Worm (Caenorhabditis elegans) whole organism, L1 larva: ENCODE measurements around the gene nhr-43.

ENCODE experiments used
- C34B4.2 ChIP-seq: sonication (generic microtip); optimal IDR thresholded peaks from 2 replicates; lab custom pipeline; 2017; ENCODE audit warnings: mild to moderate bottlenecking, missing genetic modification characterization, missing compliant biosample characterization
- blmp-1 ChIP-seq: fragments of 150-350 bp; optimal IDR thresholded peaks from 2 replicates; lab custom pipeline; 2014; ENCODE audit warnings: missing biosample characterization, missing genetic modification characterization
- ceh-63 ChIP-seq: fragments of 200-800 bp; sonication (Bioruptor generic); optimal IDR thresholded peaks from 2 replicates; lab custom pipeline; 2018; ENCODE audit warnings: mild to moderate bottlenecking, missing genetic modification characterization, missing compliant biosample characterization
- ceh-82 ChIP-seq, 3 experiments: fragments of 150-350 bp in 1 of 3; sonication (generic microtip) in 2 of 3; optimal IDR thresholded peaks; 2 replicates each; lab custom pipeline; 2014 to 2017; ENCODE audit warnings: missing biosample characterization in 3 of 3, missing genetic modification characterization in 3 of 3
- ces-1 ChIP-seq: fragments of 150-350 bp; optimal IDR thresholded peaks from 2 replicates; lab custom pipeline; 2014; ENCODE audit warnings: missing biosample characterization, missing genetic modification reagents, missing genetic modification characterization
- efl-1 ChIP-seq, 4 experiments: fragments of 150-350 bp; optimal IDR thresholded peaks in 3 of 4; peaks in 1 of 4; 1 replicate in 1 of 4; 2 replicates in 3 of 4; lab custom pipeline; 2014; ENCODE audit warnings: missing biosample characterization in 2 of 4, missing genetic modification characterization in 2 of 4, missing genetic modification reagents in 2 of 4
- egl-13 ChIP-seq: sonication (generic microtip); optimal IDR thresholded peaks from 2 replicates; lab custom pipeline; 2016; ENCODE audit warnings: missing genotype, missing genetic modification reagents, missing genetic modification characterization, missing compliant biosample characterization
- egl-27 ChIP-seq, 2 experiments: fragments of 150-350 bp in 1 of 2; sonication (generic microtip); optimal IDR thresholded peaks; 3 replicates each; lab custom pipeline; 2017 to 2018; ENCODE audit warnings: missing biosample characterization in 2 of 2, missing genetic modification characterization in 2 of 2, missing genetic modification reagents in 2 of 2
- elt-3 ChIP-seq, 6 experiments: fragments of 150-350 bp in 1 of 6; sonication (generic microtip); optimal IDR thresholded peaks; 2 replicates each; lab custom pipeline; 2017 to 2018; ENCODE audit warnings: missing biosample characterization in 6 of 6, missing genetic modification characterization in 6 of 6, inconsistent platforms in 1 of 6
- ets-5 ChIP-seq: fragments of 200-800 bp; sonication (Bioruptor generic); IDR thresholded peaks from 2 replicates; pipeline ENCODE4 v1.3.6; 2022; ENCODE audit warnings: missing genetic modification characterization, missing compliant biosample characterization
- fkh-8 ChIP-seq: sonication (generic microtip); optimal IDR thresholded peaks from 2 replicates; lab custom pipeline; 2016; ENCODE audit warnings: mild to moderate bottlenecking, missing genetic modification characterization, missing compliant biosample characterization
- fos-1 ChIP-seq: fragments of 150-350 bp; optimal IDR thresholded peaks from 2 replicates; lab custom pipeline; 2014; ENCODE audit warnings: missing biosample characterization, missing genetic modification characterization
- hlh-17 ChIP-seq: fragments of 200-800 bp; sonication (Bioruptor generic); optimal IDR thresholded peaks from 2 replicates; lab custom pipeline; 2018; ENCODE audit warnings: missing genetic modification characterization, mild to moderate bottlenecking, missing compliant biosample characterization, moderate library complexity, borderline replicate concordance
- hlh-4 ChIP-seq: sonication (generic microtip); optimal IDR thresholded peaks from 2 replicates; lab custom pipeline; 2016; ENCODE audit warnings: mild to moderate bottlenecking, missing genetic modification characterization, missing compliant biosample characterization
- hpl-2 ChIP-seq: fragments of 150-350 bp; optimal IDR thresholded peaks from 2 replicates; lab custom pipeline; 2014; ENCODE audit warnings: missing biosample characterization, missing genetic modification reagents, missing genetic modification characterization
- jun-1 ChIP-seq: fragments of 150-350 bp; optimal IDR thresholded peaks from 2 replicates; lab custom pipeline; 2014; ENCODE audit warnings: missing biosample characterization, missing genetic modification reagents, missing genetic modification characterization
- lin-14 ChIP-seq: fragments of 200-800 bp; sonication (Bioruptor generic); optimal IDR thresholded peaks from 2 replicates; lab custom pipeline; 2018; ENCODE audit warnings: mild to moderate bottlenecking, missing genetic modification characterization, moderate library complexity, missing compliant biosample characterization
- lin-15B ChIP-seq: fragments of 150-350 bp; sonication (generic microtip); optimal IDR thresholded peaks from 3 replicates; lab custom pipeline; 2014; ENCODE audit warnings: missing biosample characterization, missing genetic modification characterization
- lin-35 ChIP-seq, 2 experiments: fragments of 150-350 bp; optimal IDR thresholded peaks; 2 replicates each; lab custom pipeline; 2014; ENCODE audit warnings: missing biosample characterization in 2 of 2, missing genetic modification characterization in 2 of 2, missing genetic modification reagents in 2 of 2
- lir-3 ChIP-seq: sonication (generic microtip); optimal IDR thresholded peaks from 2 replicates; lab custom pipeline; 2016; ENCODE audit warnings: mild to moderate bottlenecking, missing genetic modification characterization, moderate library complexity, missing compliant biosample characterization; ENCODE audit not compliant: poor library complexity
- mef-2 ChIP-seq: fragments of 150-350 bp; optimal IDR thresholded peaks from 2 replicates; lab custom pipeline; 2014; ENCODE audit warnings: missing biosample characterization, missing genetic modification characterization
- nhr-12 ChIP-seq: sonication (generic microtip); optimal IDR thresholded peaks from 2 replicates; lab custom pipeline; 2017; ENCODE audit warnings: missing biosample characterization, missing genetic modification characterization
- nhr-237 ChIP-seq: fragments of 150-350 bp; optimal IDR thresholded peaks from 2 replicates; lab custom pipeline; 2014; ENCODE audit warnings: missing biosample characterization, missing genetic modification characterization
- nhr-71 ChIP-seq: sonication (generic microtip); optimal IDR thresholded peaks from 2 replicates; lab custom pipeline; 2016; ENCODE audit warnings: mild to moderate bottlenecking, missing genetic modification characterization, moderate library complexity, missing compliant biosample characterization
- nhr-77 ChIP-seq: fragments of 150-350 bp; optimal IDR thresholded peaks from 2 replicates; lab custom pipeline; 2014; ENCODE audit warnings: missing biosample characterization, missing genetic modification characterization
- nhr-84 ChIP-seq: sonication (generic microtip); optimal IDR thresholded peaks from 2 replicates; lab custom pipeline; 2017; ENCODE audit warnings: missing biosample characterization, missing genetic modification characterization
- nhr-85 ChIP-seq: sonication (generic microtip); peaks from one replicate; lab custom pipeline; 2016; ENCODE audit warnings: missing genetic modification characterization, inconsistent platforms, missing compliant biosample characterization
- nhr-90 ChIP-seq: sonication (generic microtip); optimal IDR thresholded peaks from 2 replicates; lab custom pipeline; 2016; ENCODE audit warnings: mild to moderate bottlenecking, missing genetic modification characterization, missing compliant biosample characterization; ENCODE audit not compliant: poor library complexity
- pag-3 ChIP-seq: sonication (generic microtip); optimal IDR thresholded peaks from 2 replicates; lab custom pipeline; 2017; ENCODE audit warnings: missing genetic modification characterization, mild to moderate bottlenecking, missing compliant biosample characterization, antibody characterized with exemption, borderline replicate concordance; ENCODE audit not compliant: insufficient read depth
- skn-1 ChIP-seq: fragments of 150-350 bp; optimal IDR thresholded peaks from 2 replicates; lab custom pipeline; 2014; ENCODE audit warnings: missing biosample characterization, missing genetic modification characterization
- snu-23 ChIP-seq: sonication (generic microtip); optimal IDR thresholded peaks from 2 replicates; lab custom pipeline; 2016; ENCODE audit warnings: missing genetic modification characterization, missing compliant biosample characterization
- sptf-1 ChIP-seq: fragments of 150-350 bp; optimal IDR thresholded peaks from 2 replicates; lab custom pipeline; 2014; ENCODE audit warnings: missing biosample characterization, missing genetic modification characterization
- sup-37 ChIP-seq: fragments of 200-800 bp; sonication (Bioruptor generic); optimal IDR thresholded peaks from 2 replicates; lab custom pipeline; 2018; ENCODE audit warnings: mild to moderate bottlenecking, missing genetic modification characterization, missing compliant biosample characterization
- swsn-7 ChIP-seq: sonication (generic microtip); optimal IDR thresholded peaks from 2 replicates; lab custom pipeline; 2016; ENCODE audit warnings: missing genetic modification characterization, missing compliant biosample characterization
- tbx-2 ChIP-seq: sonication (generic microtip); optimal IDR thresholded peaks from 2 replicates; lab custom pipeline; 2016; ENCODE audit warnings: missing genetic modification characterization, missing compliant biosample characterization
- tlp-1 ChIP-seq: fragments of 150-350 bp; optimal IDR thresholded peaks from 2 replicates; lab custom pipeline; 2014; ENCODE audit warnings: missing biosample characterization, missing genetic modification characterization
- unc-62 ChIP-seq: fragments of 150-350 bp; optimal IDR thresholded peaks from 2 replicates; lab custom pipeline; 2014; ENCODE audit warnings: missing biosample characterization, missing genetic modification reagents, missing genetic modification characterization
- xbp-1 ChIP-seq: sonication (generic microtip); optimal IDR thresholded peaks from 2 replicates; lab custom pipeline; 2016; ENCODE audit warnings: missing genetic modification characterization, missing compliant biosample characterization

nhr-43 gene

DNA sequence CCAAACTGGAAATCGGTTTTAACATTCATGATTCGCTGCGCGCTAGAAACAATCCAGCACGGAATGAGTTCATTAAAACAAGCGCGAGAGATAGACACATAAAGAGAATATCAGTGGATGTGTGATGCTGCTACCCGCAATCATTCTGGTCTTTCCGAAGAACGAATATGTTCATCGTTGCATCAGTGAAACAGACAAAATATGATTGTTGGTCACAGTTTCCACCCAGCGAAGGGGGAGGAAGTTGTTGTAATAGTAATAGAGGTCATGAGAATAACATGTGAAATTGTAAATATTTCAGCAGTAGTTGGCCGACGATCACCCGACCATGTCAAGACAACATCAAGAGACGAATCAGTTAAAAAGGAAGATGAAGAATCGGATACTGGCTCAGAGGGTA is 1.8 kb downstream of the nhr-43 start (continued):
- TF ChIP-seq pag-3 = no peak
- TF ChIP-seq nhr-12 (tag; lab: Kevin White, UChicago) = no peak
- TF ChIP-seq skn-1 (tag; lab: Kevin White, UChicago) = no peak
- TF ChIP-seq lin-15B = no peak
- TF ChIP-seq jun-1 (tag; lab: Kevin White, UChicago) = no peak
- no peak for TF ChIP-seq ceh-63 (GFP tag; lab: Kevin White, UChicago)
- no peak for TF ChIP-seq unc-62 (GFP tag; lab: Kevin White, UChicago)
- TF ChIP-seq elt-3 (tag; optimal IDR thresholded peaks at IDR 0.05; lab: Kevin White, UChicago) = peak in 1 of 6 experiments; percentile 26
- TF ChIP-seq nhr-237 = no peak
- no peak for TF ChIP-seq hlh-17 (GFP tag; lab: Kevin White, UChicago)
- no peak for TF ChIP-seq tlp-1 (tag; lab: Kevin White, UChicago)
- TF ChIP-seq tbx-2 (tag; lab: Kevin White, UChicago) = peak; percentile 26
- TF ChIP-seq ceh-82 (tag; optimal IDR thresholded peaks at IDR 0.05; lab: Kevin White, UChicago) = no peak
- TF ChIP-seq egl-27 (tag; optimal IDR thresholded peaks at IDR 0.05; lab: Kevin White, UChicago) = no peak
- no peak for TF ChIP-seq nhr-90
- TF ChIP-seq fkh-8 (tag; lab: Kevin White, UChicago) = no peak
- no peak for TF ChIP-seq sptf-1 (tag; lab: Kevin White, UChicago)
- no peak for TF ChIP-seq egl-13 (tag; lab: Kevin White, UChicago)
- TF ChIP-seq nhr-84 = no peak
- no peak for TF ChIP-seq swsn-7 (tag; lab: Kevin White, UChicago)
- TF ChIP-seq fos-1 = no peak
- no peak for TF ChIP-seq hlh-4 (tag; lab: Kevin White, UChicago)
- peak; percentile 29 for TF ChIP-seq nhr-71 (tag; lab: Kevin White, UChicago)
- no peak for TF ChIP-seq xbp-1 (tag; lab: Kevin White, UChicago)
- no peak for TF ChIP-seq sup-37 (GFP tag; lab: Kevin White, UChicago)
- TF ChIP-seq snu-23 = peak; percentile 22
- peak in 1 of 2 experiments; percentile 32 for TF ChIP-seq lin-35 (GFP tag; optimal IDR thresholded peaks at IDR 0.05; lab: Kevin White, UChicago)
- no peak for TF ChIP-seq ets-5 (GFP tag; lab: Robert Waterston, UW)

- TF ChIP-seq nhr-85 (tag; lab: Kevin White, UChicago) (peak; percentile 45), C34B4.2 (tag; lab: Kevin White, UChicago) (no peak), nhr-77 (tag; lab: Kevin White, UChicago) (no peak), efl-1 (optimal IDR thresholded peaks at IDR 0.05; lab: Kevin White, UChicago) (no peak), efl-1 (GFP tag; optimal IDR thresholded peaks at IDR 0.05 in 1 of 2; lab: Kevin White, UChicago) (peak in 1 of 2 experiments; percentile 48), ces-1 (GFP tag; lab: Kevin White, UChicago) (no peak), lin-14 (GFP tag; lab: Kevin White, UChicago) (no peak), blmp-1 (tag; lab: Kevin White, UChicago) (no peak), hpl-2 (no peak), mef-2 (no peak), elt-3 (tag; optimal IDR thresholded peaks at IDR 0.05; lab: Kevin White, UChicago) (peak in 1 of 6 experiments; percentile 30), lir-3 (tag; lab: Kevin White, UChicago) (no peak)
Observed at ce11 chrIV:11902832-11903231, 3.4 kb downstream of the nhr-43 start.

ce11 chrIV:11903676-11904075 is 4.3 kb downstream of the nhr-43 start:
- TF ChIP-seq lin-14 (GFP tag; lab: Kevin White, UChicago) (peak; percentile 9), nhr-85 (tag; lab: Kevin White, UChicago) (peak; percentile 64), fos-1 (no peak)
